Fruit fly (Drosophila melanogaster): ENCODE data around the gene Slimp.

Gene Slimp

dm6 chr3R:24148838-24149237 lies at the start of gene Slimp:
Gene Slimp, minus strand, starts transcription at chr3R:24148967.
- TF ChIP-seq CG6854 (GFP tag; optimal IDR thresholded peaks at IDR 0.05) (no peak), Ets21C (GFP tag; optimal IDR thresholded peaks at IDR 0.05) (no peak), pdm3 (GFP tag; optimal IDR thresholded peaks at IDR 0.05) (peak; percentile 52), fd59A (GFP tag; optimal IDR thresholded peaks at IDR 0.05) (no peak), CG11902 (GFP tag; optimal IDR thresholded peaks at IDR 0.05) (no peak), vri (GFP tag; optimal IDR thresholded peaks at IDR 0.05) (peak; percentile 46), fd85E (GFP tag; optimal IDR thresholded peaks at IDR 0.05) (no peak), CG34406 (GFP tag; optimal IDR thresholded peaks at IDR 0.05) (peak; percentile 10), achi (GFP tag; optimal IDR thresholded peaks at IDR 0.05) (peak; percentile 26), CG8119 (GFP tag; IDR thresholded peaks at IDR 0.05) (0 out of 3 replicates have a peak, but pooled peaks have one; percentile 15), CG3032 (tag; optimal IDR thresholded peaks at IDR 0.05) (peak; percentile 14), svp (GFP tag) (peak; percentile 76), Smox (GFP tag; optimal IDR thresholded peaks at IDR 0.05) (peak; percentile 37), Sox14 (GFP tag; optimal IDR thresholded peaks at IDR 0.05) (peak; percentile 5), CG32006 (GFP tag; optimal IDR thresholded peaks at IDR 0.05) (peak; percentile 13), Sox102F (GFP tag; optimal IDR thresholded peaks at IDR 0.05) (no peak), Hr4 (GFP tag; optimal IDR thresholded peaks at IDR 0.05) (peak; percentile 46), lz (GFP tag; optimal IDR thresholded peaks at IDR 0.05) (peak; percentile 40), acj6 (GFP tag; optimal IDR thresholded peaks at IDR 0.05) (peak; percentile 42), Eip78C (GFP tag) (peak; percentile 83), esn (GFP tag; optimal IDR thresholded peaks at IDR 0.05) (peak; percentile 55), Eip75B (GFP tag; optimal IDR thresholded peaks at IDR 0.05) (peak; percentile 18), topi (GFP tag; optimal IDR thresholded peaks at IDR 0.05) (peak; percentile 29), Met (GFP tag; optimal IDR thresholded peaks at IDR 0.05) (peak; percentile 43), OdsH (GFP tag; optimal IDR thresholded peaks at IDR 0.05) (peak; percentile 33), CG3919 (GFP tag; optimal IDR thresholded peaks at IDR 0.05) (no peak), CG10631 (GFP tag; optimal IDR thresholded peaks at IDR 0.05) (peak; percentile 15), CG31627 (GFP tag; optimal IDR thresholded peaks at IDR 0.05) (peak; percentile 27), Hr39 (GFP tag; optimal IDR thresholded peaks at IDR 0.05) (peak; percentile 1), Ets96B (tag; optimal IDR thresholded peaks at IDR 0.05) (peak; percentile 3), CG6163 (GFP tag; IDR thresholded peaks at IDR 0.05) (peak; percentile 53; the same call in 1 of the 3 replicates), Sox15 (GFP tag; optimal IDR thresholded peaks at IDR 0.05) (no peak)

- peak; percentile 95 for TF ChIP-seq CG8632 (GFP tag; optimal IDR thresholded peaks at IDR 0.05)
- TF ChIP-seq net (GFP tag; optimal IDR thresholded peaks at IDR 0.05) = peak; percentile 90
- peak; percentile 95 for TF ChIP-seq Smox (GFP tag; optimal IDR thresholded peaks at IDR 0.05)
- peak; percentile 76 for TF ChIP-seq dac (GFP tag; optimal IDR thresholded peaks at IDR 0.05)
- TF ChIP-seq Eip93F (GFP tag; optimal IDR thresholded peaks at IDR 0.05) = peak; percentile 82
- TF ChIP-seq cyc (GFP tag; optimal IDR thresholded peaks at IDR 0.05) = peak; percentile 97
- peak; percentile 96 for TF ChIP-seq CG11902 (GFP tag; optimal IDR thresholded peaks at IDR 0.05)
- TF ChIP-seq CG4318 (GFP tag; optimal IDR thresholded peaks at IDR 0.05) = peak; percentile 88
- peak; percentile 86 for TF ChIP-seq CG9139 (GFP tag; optimal IDR thresholded peaks at IDR 0.05)
- peak; percentile 96 for TF ChIP-seq Ets96B (tag; optimal IDR thresholded peaks at IDR 0.05)
- peak; percentile 97 for TF ChIP-seq CG11762 (GFP tag; optimal IDR thresholded peaks at IDR 0.05; ENCODE audit: insufficient read depth)
- TF ChIP-seq CG6854 (GFP tag; optimal IDR thresholded peaks at IDR 0.05) = peak; percentile 83
- peak; percentile 99 for TF ChIP-seq Eip78C (GFP tag)
- TF ChIP-seq CG31627 (GFP tag; optimal IDR thresholded peaks at IDR 0.05) = peak; percentile 97
- peak; percentile 93 for TF ChIP-seq Lpt (GFP tag; optimal IDR thresholded peaks at IDR 0.05)
- TF ChIP-seq svp (GFP tag) = peak; percentile 97
- peak; percentile 95 for TF ChIP-seq Ets21C (GFP tag; optimal IDR thresholded peaks at IDR 0.05)
- TF ChIP-seq CG11294 (GFP tag; IDR thresholded peaks at IDR 0.05) = peak; percentile 91
- peak; percentile 94 for TF ChIP-seq CG34406 (GFP tag; optimal IDR thresholded peaks at IDR 0.05)
- peak in 1 of 2 experiments; percentile 93 for TF ChIP-seq ss (GFP tag; optimal IDR thresholded peaks at IDR 0.05)
- peak; percentile 97 for TF ChIP-seq esn (GFP tag; optimal IDR thresholded peaks at IDR 0.05)
- TF ChIP-seq Eip75B (GFP tag; optimal IDR thresholded peaks at IDR 0.05) = peak; percentile 95
- peak; percentile 96 for TF ChIP-seq acj6 (GFP tag; optimal IDR thresholded peaks at IDR 0.05)
- TF ChIP-seq Hr39 (GFP tag; optimal IDR thresholded peaks at IDR 0.05) = peak; percentile 96
- TF ChIP-seq CG8119 (GFP tag; IDR thresholded peaks at IDR 0.05) = peak; percentile 96
- TF ChIP-seq fkh (GFP tag; optimal IDR thresholded peaks at IDR 0.05) = peak; percentile 74
- TF ChIP-seq CG10631 (GFP tag; optimal IDR thresholded peaks at IDR 0.05) = peak; percentile 95
- TF ChIP-seq topi (GFP tag; optimal IDR thresholded peaks at IDR 0.05) = peak; percentile 95
- peak; percentile 92 for TF ChIP-seq CG8319 (GFP tag; optimal IDR thresholded peaks at IDR 0.05)
- TF ChIP-seq Sox102F (GFP tag; optimal IDR thresholded peaks at IDR 0.05) = peak; percentile 93
- TF ChIP-seq CG1621 (tag; optimal IDR thresholded peaks at IDR 0.05) = peak; percentile 91
- no peak for TF ChIP-seq Hr38 (GFP tag; optimal IDR thresholded peaks at IDR 0.05)
- TF ChIP-seq achi (GFP tag; optimal IDR thresholded peaks at IDR 0.05) = peak; percentile 95
- peak; percentile 96 for TF ChIP-seq Sox14 (GFP tag; optimal IDR thresholded peaks at IDR 0.05)
- peak; percentile 97 for TF ChIP-seq Met (GFP tag; optimal IDR thresholded peaks at IDR 0.05)
- TF ChIP-seq Hr4 (GFP tag; optimal IDR thresholded peaks at IDR 0.05) = peak; percentile 97
- TF ChIP-seq fd85E (GFP tag; optimal IDR thresholded peaks at IDR 0.05) = peak; percentile 85
These were observed 44.7 kb upstream of the Slimp start, which contains the start of the genes SMC6 and CG6204 for dm6 chr3R:24193373-24193879. Gene SMC6, minus strand, starts transcription at chr3R:24193423. Gene CG6204, plus strand, starts transcription at chr3R:24193832.

Data from whole organism, prepupa.